Worm (Caenorhabditis elegans): ENCODE data around the gene tpan-1.
A peak's percentile ranks its signal among the peaks of the same experiment; 100 is the strongest.

- no peak for TF ChIP-seq lin-39 (tag; optimal IDR thresholded peaks at IDR 0.05)
- TF ChIP-seq ZK546.5 (tag; optimal IDR thresholded peaks at IDR 0.05) = no peak
- TF ChIP-seq nhr-11 (tag; optimal IDR thresholded peaks at IDR 0.05) = no peak
- TF ChIP-seq egl-27 (tag; optimal IDR thresholded peaks at IDR 0.05) = no peak
- TF ChIP-seq gmeb-1 (tag; optimal IDR thresholded peaks at IDR 0.05) = peak; percentile 15
- TF ChIP-seq lin-13 (GFP tag; optimal IDR thresholded peaks at IDR 0.05) = no peak
- TF ChIP-seq snpc-4 (tag; optimal IDR thresholded peaks at IDR 0.05) = no peak
- TF ChIP-seq alr-1 (tag; optimal IDR thresholded peaks at IDR 0.05) = no peak
- TF ChIP-seq nhr-77 (tag; optimal IDR thresholded peaks at IDR 0.05) = no peak
These were observed 9.5 kb upstream of the tpan-1 start for ce11 chrV:20779707-20780346.

All from whole organism, L2 larva.